Worm (Caenorhabditis elegans) whole organism, L3 larva: ENCODE results near the gene rpl-12.
A peak's percentile ranks its signal among the peaks of the same experiment; 100 is the strongest.

Experiments used
- R02D3.7 ChIP-seq: fragments of 150-350 bp; optimal IDR thresholded peaks from 2 replicates; lab custom pipeline; 2014; ENCODE audit warnings: missing biosample characterization, missing genetic modification characterization
- ama-1 ChIP-seq: fragments of 150-350 bp; optimal IDR thresholded peaks from 2 replicates; lab custom pipeline; 2018
- ceh-16 ChIP-seq: sonication (generic microtip); optimal IDR thresholded peaks from 2 replicates; lab custom pipeline; 2017; ENCODE audit warnings: missing biosample characterization, missing genetic modification characterization
- ceh-28 ChIP-seq: fragments of 150-350 bp; optimal IDR thresholded peaks from 2 replicates; lab custom pipeline; 2014; ENCODE audit warnings: missing biosample characterization, missing genetic modification reagents, missing genetic modification characterization
- daf-12 ChIP-seq: fragments of 150-350 bp; optimal IDR thresholded peaks from 2 replicates; lab custom pipeline; 2014; ENCODE audit warnings: missing biosample characterization, missing genetic modification reagents, missing genetic modification characterization
- egl-27 ChIP-seq: sonication (generic microtip); optimal IDR thresholded peaks from 4 replicates; lab custom pipeline; 2017; ENCODE audit warnings: missing biosample characterization, missing genetic modification reagents, missing genetic modification characterization
- egl-5 ChIP-seq: fragments of 150-350 bp; optimal IDR thresholded peaks from 2 replicates; lab custom pipeline; 2017; ENCODE audit warnings: missing biosample characterization, missing genetic modification reagents, missing genetic modification characterization, inconsistent platforms
- elt-1 ChIP-seq: fragments of 150-350 bp; optimal IDR thresholded peaks from 2 replicates; lab custom pipeline; 2014; ENCODE audit warnings: missing biosample characterization, missing genetic modification characterization
- elt-2 ChIP-seq: sonication (generic microtip); optimal IDR thresholded peaks from 2 replicates; lab custom pipeline; 2016; ENCODE audit warnings: missing genetic modification reagents, mild to moderate bottlenecking, missing genetic modification characterization, missing compliant biosample characterization
- eor-1 ChIP-seq, 2 experiments: fragments of 150-350 bp; optimal IDR thresholded peaks; 2 replicates each; lab custom pipeline; 2014 to 2018; ENCODE audit warnings: missing biosample characterization in 2 of 2, missing genetic modification characterization in 2 of 2
- fkh-2 ChIP-seq: fragments of 150-350 bp; optimal IDR thresholded peaks from 2 replicates; lab custom pipeline; 2014; ENCODE audit warnings: missing biosample characterization, missing genetic modification reagents, missing genetic modification characterization
- hmg-11 ChIP-seq: sonication (generic microtip); optimal IDR thresholded peaks from 2 replicates; lab custom pipeline; 2016; ENCODE audit warnings: missing genetic modification characterization, missing compliant biosample characterization
- jun-1 ChIP-seq: fragments of 150-350 bp; optimal IDR thresholded peaks from 2 replicates; lab custom pipeline; 2014; ENCODE audit warnings: missing biosample characterization, missing genetic modification reagents, missing genetic modification characterization
- lin-15B ChIP-seq: fragments of 150-350 bp; optimal IDR thresholded peaks from 2 replicates; lab custom pipeline; 2014; ENCODE audit warnings: missing biosample characterization, missing genetic modification characterization
- lin-39 ChIP-seq: fragments of 150-350 bp; optimal IDR thresholded peaks from 2 replicates; lab custom pipeline; 2018; ENCODE audit warnings: missing biosample characterization, missing genetic modification reagents, missing genetic modification characterization
- lsy-12 ChIP-seq: sonication (generic microtip); optimal IDR thresholded peaks from 2 replicates; lab custom pipeline; 2016; ENCODE audit warnings: mild to moderate bottlenecking, missing genetic modification characterization, missing compliant biosample characterization
- mdl-1 ChIP-seq: fragments of 150-350 bp; optimal IDR thresholded peaks from 2 replicates; lab custom pipeline; 2014; ENCODE audit warnings: missing biosample characterization, missing genetic modification characterization
- mml-1 ChIP-seq: fragments of 150-350 bp; sonication (generic microtip); optimal IDR thresholded peaks from 3 replicates; lab custom pipeline; 2014; ENCODE audit warnings: missing biosample characterization, missing genetic modification characterization
- nfya-1 ChIP-seq: sonication (generic microtip); optimal IDR thresholded peaks from 2 replicates; lab custom pipeline; 2017; ENCODE audit warnings: missing genetic modification characterization, mild to moderate bottlenecking, missing compliant biosample characterization, antibody characterized with exemption, moderate library complexity; ENCODE audit not compliant: insufficient read depth
- nhr-12 ChIP-seq: fragments of 150-350 bp; optimal IDR thresholded peaks from 2 replicates; lab custom pipeline; 2014; ENCODE audit warnings: missing biosample characterization, missing genetic modification characterization
- nhr-23 ChIP-seq: fragments of 150-350 bp; optimal IDR thresholded peaks from 2 replicates; lab custom pipeline; 2014; ENCODE audit warnings: missing biosample characterization, missing genetic modification reagents, missing genetic modification characterization
- nhr-237 ChIP-seq: fragments of 150-350 bp; optimal IDR thresholded peaks from 2 replicates; lab custom pipeline; 2014; ENCODE audit warnings: missing biosample characterization, missing genetic modification characterization
- nhr-25 ChIP-seq: sonication (generic microtip); optimal IDR thresholded peaks from 2 replicates; lab custom pipeline; 2017; ENCODE audit warnings: missing biosample characterization, missing genetic modification characterization
- nhr-28 ChIP-seq: fragments of 150-350 bp; optimal IDR thresholded peaks from 2 replicates; lab custom pipeline; 2014; ENCODE audit warnings: missing biosample characterization, missing genetic modification characterization
- nhr-43 ChIP-seq: sonication (generic microtip); optimal IDR thresholded peaks from 2 replicates; lab custom pipeline; 2016; ENCODE audit warnings: mild to moderate bottlenecking, missing genetic modification characterization, missing compliant biosample characterization; ENCODE audit not compliant: poor library complexity, severe bottlenecking
- nhr-67 ChIP-seq: fragments of 150-350 bp; optimal IDR thresholded peaks from 2 replicates; lab custom pipeline; 2014; ENCODE audit warnings: missing biosample characterization, missing genetic modification characterization
- nhr-76 ChIP-seq: fragments of 150-350 bp; sonication (generic microtip); optimal IDR thresholded peaks from 5 replicates; lab custom pipeline; 2014; ENCODE audit warnings: missing biosample characterization, missing genetic modification characterization
- nhr-77 ChIP-seq: fragments of 150-350 bp; optimal IDR thresholded peaks from 2 replicates; lab custom pipeline; 2014; ENCODE audit warnings: missing biosample characterization, missing genetic modification characterization
- pha-4 ChIP-seq: fragments of 150-350 bp; optimal IDR thresholded peaks from 2 replicates; lab custom pipeline; 2014; ENCODE audit warnings: missing biosample characterization, missing genetic modification reagents, missing genetic modification characterization
- skn-1 ChIP-seq: fragments of 150-350 bp; optimal IDR thresholded peaks from 2 replicates; lab custom pipeline; 2014; ENCODE audit warnings: missing biosample characterization, missing genetic modification characterization
- tbx-2 ChIP-seq: sonication (generic microtip); optimal IDR thresholded peaks from 2 replicates; lab custom pipeline; 2016; ENCODE audit warnings: mild to moderate bottlenecking, missing genetic modification characterization, missing compliant biosample characterization
- unc-39 ChIP-seq: sonication (generic microtip); optimal IDR thresholded peaks from 4 replicates; lab custom pipeline; 2017; ENCODE audit warnings: missing biosample characterization, missing genetic modification characterization
- unc-62 ChIP-seq: fragments of 150-350 bp; sonication (generic microtip); optimal IDR thresholded peaks from 4 replicates; lab custom pipeline; 2014; ENCODE audit warnings: missing biosample characterization, missing genetic modification reagents, missing genetic modification characterization
- ztf-4 ChIP-seq: fragments of 150-350 bp; optimal IDR thresholded peaks from 2 replicates; lab custom pipeline; 2014; ENCODE audit warnings: missing biosample characterization, missing genetic modification characterization

The rpl-12 gene

DNA sequence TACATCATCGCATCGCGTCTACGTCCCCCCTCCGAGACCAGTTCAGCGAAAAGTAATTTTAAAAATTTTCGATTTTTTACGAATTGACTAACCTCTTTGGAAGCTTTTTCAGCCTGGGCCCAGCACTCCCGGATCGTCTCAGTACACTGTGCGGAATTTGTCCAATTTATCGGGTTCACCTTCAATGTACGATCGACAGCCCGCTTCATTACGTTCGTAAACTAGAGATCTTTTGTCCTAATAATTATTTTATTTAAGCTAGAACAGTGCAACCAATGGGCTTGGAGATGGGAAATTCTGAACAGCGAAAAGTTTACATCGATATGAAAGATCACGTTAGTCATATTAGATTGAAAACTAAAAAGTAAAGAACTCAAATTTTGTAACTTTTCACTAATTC, 889 bp upstream of the rpl-12 start:
- no peak for TF ChIP-seq elt-2 (tag; lab: Kevin White, UChicago)
- TF ChIP-seq nhr-25 (tag; lab: Kevin White, UChicago): no peak
- no peak for TF ChIP-seq elt-1 (tag; lab: Kevin White, UChicago)
- no peak for TF ChIP-seq nhr-23 (tag; lab: Kevin White, UChicago)
- TF ChIP-seq pha-4 (tag; lab: Kevin White, UChicago): no peak
- TF ChIP-seq eor-1 (tag; optimal IDR thresholded peaks at IDR 0.05; lab: Kevin White, UChicago): no peak
- TF ChIP-seq tbx-2 (tag; lab: Kevin White, UChicago): no peak
- no peak for TF ChIP-seq R02D3.7 (tag; lab: Kevin White, UChicago)
- no peak for TF ChIP-seq lsy-12 (tag; lab: Kevin White, UChicago)
- TF ChIP-seq nhr-76 (tag; lab: Kevin White, UChicago): no peak
- TF ChIP-seq ama-1 (lab: Kevin White, UChicago): no peak
- TF ChIP-seq daf-12 (tag; lab: Kevin White, UChicago): no peak
- TF ChIP-seq lin-39 (tag; lab: Kevin White, UChicago): no peak
- TF ChIP-seq mml-1: no peak
- TF ChIP-seq egl-27 (tag; lab: Kevin White, UChicago): no peak
- TF ChIP-seq nhr-43: no peak
- TF ChIP-seq ceh-28 (tag; lab: Kevin White, UChicago): no peak
- no peak for TF ChIP-seq nfya-1 (tag; lab: Kevin White, UChicago)

ce11 chrIV:13240842-13241143, 342 bp upstream of the rpl-12 start, which contains the start of gene lin-54:
Gene lin-54, plus strand, starts transcription at chrIV:13241044.
- TF ChIP-seq ceh-16 (tag; lab: Kevin White, UChicago): no peak
- peak in 1 of 2 experiments; percentile 5 for TF ChIP-seq eor-1 (tag; optimal IDR thresholded peaks at IDR 0.05; lab: Kevin White, UChicago)
- TF ChIP-seq, all 47 proteins: peak for 1

DNA sequence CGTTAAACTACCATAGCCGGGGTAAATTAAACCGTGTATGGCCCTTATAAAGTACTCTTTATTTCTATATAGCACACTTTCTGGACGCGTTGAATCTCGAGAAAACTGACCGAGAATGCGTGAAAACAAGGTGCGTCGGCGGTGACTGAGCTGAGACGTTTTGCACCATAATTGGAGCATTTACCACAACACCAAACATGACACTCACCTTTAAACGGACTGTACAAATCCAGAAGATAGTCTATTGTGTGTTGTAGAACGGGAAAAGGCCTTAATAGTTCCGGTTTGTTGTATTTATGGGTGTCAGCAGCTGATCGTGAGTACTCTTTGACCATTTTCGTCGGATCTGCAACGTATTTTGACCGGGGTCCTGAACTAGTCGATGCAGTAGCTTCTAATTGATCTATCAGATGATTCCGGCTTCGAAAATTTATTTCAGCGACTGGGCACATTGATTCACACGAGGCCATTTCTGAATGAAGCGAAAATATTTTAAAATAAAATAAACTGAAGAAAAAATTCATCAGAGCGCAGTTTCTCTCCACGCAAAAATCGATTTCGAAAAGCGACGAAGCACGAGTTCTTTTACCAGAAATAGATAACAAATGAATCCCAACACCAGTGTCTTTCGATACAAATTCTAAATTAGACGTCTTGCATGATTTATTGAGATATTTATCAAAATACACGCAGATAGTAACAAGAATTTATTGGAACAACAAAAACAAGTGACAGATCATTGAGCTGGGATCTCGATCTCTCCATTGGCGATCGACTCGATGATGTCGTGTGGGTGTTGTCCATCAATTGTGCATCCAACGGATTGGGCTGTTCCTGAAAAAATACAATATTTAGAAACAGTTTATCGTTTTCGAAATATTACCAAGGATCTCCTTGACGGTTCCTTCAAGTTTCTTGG, 1.2 kb downstream of the rpl-12 start, which contains the start of gene tag-115:
Gene tag-115, minus strand, starts transcription at position 472 of the 919 bp plus-strand sequence.
- TF ChIP-seq ceh-28 (tag; lab: Kevin White, UChicago) (peak; percentile 37), pha-4 (tag; lab: Kevin White, UChicago) (peak; percentile 9), ama-1 (lab: Kevin White, UChicago) (peak; percentile 48), elt-2 (tag; lab: Kevin White, UChicago) (peak; percentile 10), nhr-237 (tag; lab: Kevin White, UChicago) (no peak), fkh-2 (no peak)
- TF ChIP-seq, all 47 proteins: peak for 4

DNA sequence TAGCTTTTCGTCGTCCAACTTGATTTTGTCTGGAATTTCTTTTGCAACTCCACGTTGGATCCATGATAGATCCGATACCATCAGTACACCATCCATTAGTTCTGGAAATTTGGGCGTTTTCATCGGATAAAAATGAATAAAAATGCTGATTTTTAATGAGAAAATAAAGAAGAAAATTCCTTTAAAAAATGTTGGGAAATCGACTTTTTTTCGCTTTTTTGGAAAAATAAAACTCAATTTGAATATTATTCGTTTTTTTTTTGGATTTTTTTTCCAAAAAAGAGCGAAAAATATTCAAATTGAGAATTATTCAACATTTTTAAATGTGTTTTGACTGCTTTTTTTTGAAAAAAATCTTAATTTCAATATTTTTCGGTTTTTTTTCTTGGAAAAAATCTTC, 4.0 kb downstream of the rpl-12 start, which contains the start of gene pwp-1:
Gene pwp-1, minus strand, starts transcription at position 101 of the 400 bp plus-strand sequence.
- TF ChIP-seq skn-1 (tag; lab: Kevin White, UChicago): no peak
- TF ChIP-seq nhr-77: no peak
- TF ChIP-seq unc-39 (tag; lab: Kevin White, UChicago): no peak
- TF ChIP-seq nhr-28: no peak
- no peak for TF ChIP-seq nhr-25 (tag; lab: Kevin White, UChicago)
- no peak for TF ChIP-seq mdl-1 (tag; lab: Kevin White, UChicago)
- no peak for TF ChIP-seq ztf-4 (tag; lab: Kevin White, UChicago)
- no peak for TF ChIP-seq ama-1 (lab: Kevin White, UChicago)
- no peak for TF ChIP-seq jun-1 (tag; lab: Kevin White, UChicago)
- TF ChIP-seq elt-2 (tag; lab: Kevin White, UChicago): no peak
- TF ChIP-seq nfya-1 (tag; lab: Kevin White, UChicago): no peak
- TF ChIP-seq daf-12 (tag; lab: Kevin White, UChicago): no peak
- no peak for TF ChIP-seq mml-1
- TF ChIP-seq egl-27 (tag; lab: Kevin White, UChicago): no peak
- no peak for TF ChIP-seq nhr-67 (tag; lab: Kevin White, UChicago)
- TF ChIP-seq unc-62: no peak
- TF ChIP-seq nhr-12 (tag; lab: Kevin White, UChicago): no peak

- no peak for TF ChIP-seq skn-1 (tag; lab: Kevin White, UChicago)
- peak; percentile 60 for TF ChIP-seq lin-15B (tag; lab: Kevin White, UChicago)
- TF ChIP-seq nhr-77: no peak
- TF ChIP-seq ceh-16 (tag; lab: Kevin White, UChicago): no peak
- no peak for TF ChIP-seq fkh-2
- TF ChIP-seq egl-5 (tag; lab: Kevin White, UChicago): no peak
- TF ChIP-seq nfya-1 (tag; lab: Kevin White, UChicago): peak; percentile 80
- no peak for TF ChIP-seq ceh-28 (tag; lab: Kevin White, UChicago)
- TF ChIP-seq nhr-76 (tag; lab: Kevin White, UChicago): no peak
- no peak for TF ChIP-seq mdl-1 (tag; lab: Kevin White, UChicago)
- no peak for TF ChIP-seq hmg-11
- TF ChIP-seq lin-39 (tag; lab: Kevin White, UChicago): peak; percentile 41
- TF ChIP-seq nhr-25 (tag; lab: Kevin White, UChicago): no peak
- peak; percentile 71 for TF ChIP-seq pha-4 (tag; lab: Kevin White, UChicago)
These were observed 9.1 kb downstream of the rpl-12 start for ce11 chrIV:13231393-13231792.
